Worm (Caenorhabditis elegans) whole organism, late embryonic: Measurements from ENCODE around the gene C31C9.7.
"Not testable (repeated sequence)": the region's sequence is repeated elsewhere in the genome, so short reads cannot be mapped to it uniquely, and the experiment has no call there.

Experiments used
- C08G9.2 ChIP-seq: sonication (generic microtip); optimal IDR thresholded peaks from 2 replicates; lab custom pipeline; 2016; ENCODE audit warnings: mild to moderate bottlenecking, missing genetic modification characterization, moderate library complexity, missing compliant biosample characterization
- Y22D7AL.16 ChIP-seq: sonication (generic microtip); optimal IDR thresholded peaks from 2 replicates; lab custom pipeline; 2016; ENCODE audit warnings: missing genetic modification characterization, missing compliant biosample characterization
- ahr-1 ChIP-seq: sonication (generic microtip); optimal IDR thresholded peaks from 2 replicates; lab custom pipeline; 2016; ENCODE audit warnings: missing genetic modification characterization, missing compliant biosample characterization
- ceh-14 ChIP-seq: sonication (generic microtip); optimal IDR thresholded peaks from 2 replicates; lab custom pipeline; 2016; ENCODE audit warnings: missing genotype, missing genetic modification characterization, missing compliant biosample characterization
- ceh-18 ChIP-seq: sonication (generic microtip); optimal IDR thresholded peaks from 2 replicates; lab custom pipeline; 2016; ENCODE audit warnings: missing genetic modification characterization, missing compliant biosample characterization
- ceh-2 ChIP-seq: sonication (generic microtip); optimal IDR thresholded peaks from 2 replicates; lab custom pipeline; 2016; ENCODE audit warnings: missing genotype, missing genetic modification characterization, missing compliant biosample characterization
- ceh-31 ChIP-seq: sonication (generic microtip); optimal IDR thresholded peaks from 2 replicates; lab custom pipeline; 2016; ENCODE audit warnings: missing genetic modification characterization, missing compliant biosample characterization
- ceh-48 ChIP-seq: sonication (generic microtip); optimal IDR thresholded peaks from 2 replicates; lab custom pipeline; 2016; ENCODE audit warnings: missing genetic modification characterization, inconsistent platforms, missing compliant biosample characterization
- elt-2 ChIP-seq: sonication (generic microtip); optimal IDR thresholded peaks from 2 replicates; lab custom pipeline; 2016; ENCODE audit warnings: missing genetic modification reagents, missing genetic modification characterization, missing compliant biosample characterization
- elt-4 ChIP-seq: sonication (generic microtip); optimal IDR thresholded peaks from 2 replicates; lab custom pipeline; 2016; ENCODE audit warnings: missing genetic modification characterization, missing compliant biosample characterization
- ets-4 ChIP-seq: sonication (generic microtip); optimal IDR thresholded peaks from 2 replicates; lab custom pipeline; 2016; ENCODE audit warnings: missing genetic modification characterization, missing compliant biosample characterization
- fax-1 ChIP-seq: sonication (generic microtip); optimal IDR thresholded peaks from 2 replicates; lab custom pipeline; 2016; ENCODE audit warnings: missing genotype, missing genetic modification characterization, missing compliant biosample characterization
- gmeb-2 ChIP-seq: sonication (generic microtip); optimal IDR thresholded peaks from 2 replicates; lab custom pipeline; 2016; ENCODE audit warnings: missing genetic modification characterization, inconsistent platforms, missing compliant biosample characterization
- hlh-13 ChIP-seq: fragments of 200-800 bp; sonication (Bioruptor generic); optimal IDR thresholded peaks from 2 replicates; lab custom pipeline; 2018; ENCODE audit warnings: mild to moderate bottlenecking, missing genetic modification characterization, missing compliant biosample characterization
- hlh-15 ChIP-seq: sonication (generic microtip); optimal IDR thresholded peaks from 2 replicates; lab custom pipeline; 2016; ENCODE audit warnings: missing genetic modification characterization, missing compliant biosample characterization
- hlh-30 ChIP-seq: sonication (generic microtip); optimal IDR thresholded peaks from 2 replicates; lab custom pipeline; 2017; ENCODE audit warnings: antibody characterized with exemption, missing genetic modification characterization, missing compliant biosample characterization; ENCODE audit not compliant: insufficient read depth
- lim-6 ChIP-seq: sonication (generic microtip); optimal IDR thresholded peaks from 2 replicates; lab custom pipeline; 2016; ENCODE audit warnings: missing genetic modification characterization, missing compliant biosample characterization
- madf-2 ChIP-seq: sonication (generic microtip); optimal IDR thresholded peaks from 2 replicates; lab custom pipeline; 2017; ENCODE audit warnings: missing genetic modification characterization, missing compliant biosample characterization
- nfya-1 ChIP-seq: sonication (generic microtip); optimal IDR thresholded peaks from 2 replicates; lab custom pipeline; 2017; ENCODE audit warnings: missing genetic modification characterization, mild to moderate bottlenecking, missing compliant biosample characterization, antibody characterized with exemption, moderate library complexity
- nhr-232 ChIP-seq: sonication (generic microtip); optimal IDR thresholded peaks from 2 replicates; lab custom pipeline; 2016; ENCODE audit warnings: missing genetic modification characterization, missing compliant biosample characterization
- npax-4 ChIP-seq: sonication (generic microtip); optimal IDR thresholded peaks from 2 replicates; lab custom pipeline; 2016; ENCODE audit warnings: missing genetic modification characterization, missing compliant biosample characterization
- odd-2 ChIP-seq: sonication (generic microtip); optimal IDR thresholded peaks from 2 replicates; lab custom pipeline; 2017; ENCODE audit warnings: antibody characterized with exemption, mild to moderate bottlenecking, missing genetic modification characterization, missing compliant biosample characterization
- pag-3 ChIP-seq: sonication (generic microtip); optimal IDR thresholded peaks from 2 replicates; lab custom pipeline; 2016; ENCODE audit warnings: missing compliant biosample characterization, missing genetic modification characterization, borderline replicate concordance
- pat-9 ChIP-seq: fragments of 200-800 bp; sonication (Bioruptor generic); optimal IDR thresholded peaks from 2 replicates; lab custom pipeline; 2018; ENCODE audit warnings: mild to moderate bottlenecking, missing genetic modification characterization, moderate library complexity, missing compliant biosample characterization
- pax-1 ChIP-seq: fragments of 150-350 bp; optimal IDR thresholded peaks from 2 replicates; lab custom pipeline; 2014; ENCODE audit warnings: missing biosample characterization, missing genetic modification characterization
- pha-2 ChIP-seq: sonication (generic microtip); optimal IDR thresholded peaks from 2 replicates; lab custom pipeline; 2017; ENCODE audit warnings: mild to moderate bottlenecking, missing genetic modification characterization, missing compliant biosample characterization
- pha-4 ChIP-seq: fragments of 150-350 bp; optimal IDR thresholded peaks from 2 replicates; lab custom pipeline; 2018; ENCODE audit warnings: missing biosample characterization, missing genetic modification reagents, missing genetic modification characterization
- pros-1 ChIP-seq: fragments of 150-350 bp; optimal IDR thresholded peaks from 2 replicates; lab custom pipeline; 2014; ENCODE audit warnings: missing biosample characterization, missing genetic modification reagents, missing genetic modification characterization
- sox-4 ChIP-seq: sonication (generic microtip); optimal IDR thresholded peaks from 2 replicates; lab custom pipeline; 2017; ENCODE audit warnings: mild to moderate bottlenecking, missing genetic modification characterization, inconsistent platforms, missing compliant biosample characterization
- zip-5 ChIP-seq: sonication (generic microtip); optimal IDR thresholded peaks from 2 replicates; lab custom pipeline; 2016; ENCODE audit warnings: missing genetic modification characterization, missing compliant biosample characterization
- ztf-16 ChIP-seq: sonication (generic microtip); optimal IDR thresholded peaks from 2 replicates; lab custom pipeline; 2017; ENCODE audit warnings: missing genetic modification characterization, missing compliant biosample characterization

Gene C31C9.7

ce11 chrII:13638576-13638975, 30.3 kb upstream of the C31C9.7 start:
- TF ChIP-seq elt-2 (tag; lab: Kevin White, UChicago) (peak; percentile 71), hlh-15 (tag; lab: Kevin White, UChicago) (no peak), ets-4 (no peak), pat-9 (tag; lab: Kevin White, UChicago) (no peak), zip-5 (no peak)
- TF ChIP-seq, all 69 proteins: peak for 1

DNA sequence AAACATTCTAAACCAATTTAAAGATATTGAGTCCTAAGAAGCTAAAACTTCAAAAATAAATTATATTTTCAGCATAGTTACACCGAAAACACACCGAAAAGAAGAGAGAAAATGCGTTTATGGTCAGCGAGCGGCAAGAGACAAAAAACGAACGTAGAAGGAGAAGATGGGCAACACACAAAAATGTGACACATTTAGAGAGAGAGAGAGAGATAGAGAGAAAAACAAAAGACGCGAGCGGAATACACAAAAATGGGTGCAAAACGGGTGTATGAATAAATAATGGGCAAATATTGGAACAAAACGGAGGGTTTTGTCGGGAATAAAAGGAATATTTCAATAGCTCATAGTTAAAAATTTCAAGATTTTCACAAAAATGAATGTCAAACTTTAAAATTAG, 28.7 kb upstream of the C31C9.7 start:
- TF ChIP-seq elt-4 (tag; lab: Kevin White, UChicago) (no peak), ceh-14 (no peak), hlh-30 (peak; percentile 12), pax-1 (tag; lab: Kevin White, UChicago) (no peak), pha-4 (tag; lab: Kevin White, UChicago) (no peak), lim-6 (no peak)
- TF ChIP-seq, all 69 proteins: peak for 1

ce11 chrII:13641311-13641710, 27.6 kb upstream of the C31C9.7 start, which contains the start of gene fbxa-167:
TSS of gene fbxa-167 (plus strand) at chrII:13641489.
- TF ChIP-seq ceh-48 (tag; lab: Kevin White, UChicago) (peak; percentile 75), elt-2 (tag; lab: Kevin White, UChicago) (peak; percentile 14), ceh-2 (no peak), ztf-16 (tag; lab: Kevin White, UChicago) (no peak), C08G9.2 (tag; lab: Kevin White, UChicago) (no peak), madf-2 (tag; lab: Kevin White, UChicago) (no peak), ceh-31 (tag; lab: Kevin White, UChicago) (peak; percentile 13), sox-4 (tag; lab: Kevin White, UChicago) (no peak), nfya-1 (tag; lab: Kevin White, UChicago) (no peak), pha-2 (tag; lab: Kevin White, UChicago) (no peak)

- TF ChIP-seq ceh-18 (no peak), pag-3 (tag; lab: Kevin White, UChicago) (no peak), ets-4 (no peak), gmeb-2 (no peak), ahr-1 (no peak), Y22D7AL.16 (no peak), npax-4 (no peak), elt-2 (tag; lab: Kevin White, UChicago) (no peak), nhr-232 (no peak), fax-1 (tag; lab: Kevin White, UChicago) (no peak), odd-2 (no peak), pros-1 (tag; lab: Kevin White, UChicago) (no peak), ztf-16 (tag; lab: Kevin White, UChicago) (no peak), hlh-13 (GFP tag; lab: Kevin White, UChicago) (no peak)
Measured at ce11 chrII:13648230-13648629, 20.7 kb upstream of the C31C9.7 start, which contains the start of gene fbxa-169. TSS of gene fbxa-169 (plus strand) at chrII:13648530.

DNA sequence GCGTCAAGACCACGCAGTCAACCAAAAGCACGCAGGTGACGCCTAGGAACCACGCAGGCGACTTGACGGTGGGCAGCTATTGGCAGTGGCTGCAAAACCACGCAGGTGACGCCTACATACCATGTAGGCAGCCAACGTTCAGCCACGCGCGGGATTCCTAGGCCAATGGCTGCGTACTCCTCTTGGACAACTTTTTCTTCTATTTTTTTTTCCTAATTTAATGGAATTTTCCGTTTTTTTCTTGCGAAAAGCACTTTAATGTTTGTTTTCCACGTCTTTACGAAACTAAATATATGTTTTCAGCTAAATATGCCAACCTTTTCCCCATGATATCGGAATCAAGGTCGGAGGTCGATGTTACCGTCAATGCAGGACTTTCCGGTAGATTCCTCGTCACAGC, 14.2 kb upstream of the C31C9.7 start, which contains the start of gene C31C9.9:
C31C9.9 (plus strand) TSS at position 301 of the 400 bp plus-strand sequence.
- TF ChIP-seq hlh-30; madf-2 (tag; lab: Kevin White, UChicago); zip-5: not testable (repeated sequence)

DNA sequence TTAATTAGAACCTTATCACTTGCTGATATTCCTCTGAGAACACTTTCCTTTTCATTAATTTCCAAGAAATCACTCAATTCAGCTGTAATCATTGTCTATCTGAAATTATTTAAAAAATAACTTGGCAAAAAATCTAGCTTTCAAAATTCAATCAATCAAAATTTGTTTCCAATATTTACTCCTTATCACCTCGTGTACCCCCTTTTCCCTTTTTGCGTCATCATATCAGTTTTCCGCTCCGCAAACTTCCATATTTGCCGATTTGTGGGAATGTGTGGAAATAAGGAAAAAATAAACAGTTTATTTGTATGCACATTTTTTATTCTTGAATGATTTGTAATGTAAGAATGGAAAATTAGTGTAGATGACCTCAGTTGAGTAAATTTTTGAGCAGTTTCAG, 6.9 kb upstream of the C31C9.7 start, which contains the start of gene C31C9.6:
C31C9.6 (minus strand) TSS at position 101 of the 400 bp plus-strand sequence.
- TF ChIP-seq fax-1, ceh-48, elt-2 (tag; lab: Kevin White, UChicago): not testable (repeated sequence)
